Fruit fly (Drosophila melanogaster): ENCODE results near the gene CG5087.

CG5087 gene

DNA sequence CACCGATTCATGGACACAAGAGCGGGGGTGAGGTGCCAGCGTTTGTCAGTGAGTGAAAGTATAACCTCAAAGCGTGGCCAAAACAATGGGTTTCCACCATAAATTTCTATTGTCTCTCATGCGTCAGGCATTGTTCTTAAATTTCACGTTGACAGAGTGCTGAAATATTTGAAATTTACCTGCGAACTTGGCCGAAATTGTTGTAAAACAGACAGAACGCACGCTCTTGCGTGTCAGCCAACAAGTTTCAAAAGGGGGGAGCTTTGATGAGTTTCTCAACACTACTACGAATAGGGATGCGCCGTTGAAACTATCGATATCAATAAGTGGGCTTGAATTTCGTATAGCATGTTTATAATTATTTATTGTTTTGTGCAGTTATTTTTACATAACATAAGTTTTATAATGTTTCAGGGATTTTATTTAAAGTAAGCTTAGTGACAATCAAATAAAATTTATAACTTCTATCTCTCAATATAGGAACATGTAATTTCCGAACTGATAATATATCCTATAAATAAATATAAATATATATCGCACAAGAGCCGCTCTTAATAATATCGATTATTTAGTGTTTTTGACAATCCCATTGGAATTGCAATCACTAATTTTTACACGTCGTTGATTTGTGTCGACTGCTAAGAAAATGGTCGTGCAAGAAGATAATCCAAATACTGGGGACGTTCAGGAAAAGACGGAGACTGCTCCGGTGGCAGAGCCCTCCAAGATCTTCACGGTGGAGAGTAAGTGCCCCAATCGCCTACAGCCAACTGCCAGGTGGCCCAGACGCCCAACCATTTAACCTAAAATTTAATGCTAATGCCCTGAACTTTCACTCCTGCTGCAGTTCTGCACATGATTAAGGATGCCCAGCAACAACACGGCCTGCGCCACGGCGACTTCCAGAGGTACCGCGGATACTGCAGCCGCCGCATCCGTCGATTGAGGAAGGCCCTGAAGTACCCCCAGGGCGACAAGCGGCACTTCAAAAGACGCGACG lies 23.2 kb upstream of the CG5087 start, which contains the start of the genes pix and Srp68:
Gene pix (minus strand): TSS at position 288 of the 1,000 bp plus-strand sequence.
Gene Srp68 (plus strand): TSS at position 569 of the 1,000 bp plus-strand sequence.
- peak; percentile 51 for TF ChIP-seq CG17801 (GFP tag; optimal IDR thresholded peaks at IDR 0.05; ENCODE audit: partially characterized antibody)

DNA sequence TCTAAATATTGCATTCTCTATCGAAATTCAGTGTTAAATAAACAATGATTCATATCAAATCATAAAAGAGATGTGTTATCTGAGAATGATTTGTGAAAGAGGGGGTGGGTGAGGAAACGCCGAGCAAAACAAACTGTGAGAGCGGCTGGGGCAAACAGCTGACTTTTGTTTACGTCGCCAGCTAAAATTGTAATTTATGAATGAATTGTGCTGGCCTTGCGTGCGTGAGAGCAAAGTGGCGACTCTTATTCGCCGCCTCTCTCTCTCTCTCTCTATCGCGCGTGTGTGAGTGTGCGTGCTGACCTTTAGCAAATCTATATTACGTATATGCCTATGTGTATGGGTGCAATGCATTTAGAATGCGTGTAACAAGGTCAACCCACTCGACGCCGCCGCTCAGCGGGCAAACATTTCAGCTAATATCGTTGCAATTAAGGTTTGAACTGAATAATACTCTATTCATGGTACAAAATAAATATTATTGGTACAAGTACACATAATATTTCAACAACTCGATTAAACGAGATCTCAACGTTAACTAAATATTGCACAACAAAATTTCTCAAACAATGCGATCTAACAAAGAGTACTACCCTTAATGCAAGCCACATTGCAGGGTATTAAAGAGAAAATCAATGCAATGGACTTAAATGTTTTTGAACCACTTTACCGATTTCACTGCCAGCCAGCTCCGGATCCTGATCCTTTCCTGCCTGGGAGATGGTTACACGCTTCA lies 19.1 kb upstream of the CG5087 start:
- TF ChIP-seq CG17801 (GFP tag; optimal IDR thresholded peaks at IDR 0.05; ENCODE audit: partially characterized antibody) = no peak

DNA sequence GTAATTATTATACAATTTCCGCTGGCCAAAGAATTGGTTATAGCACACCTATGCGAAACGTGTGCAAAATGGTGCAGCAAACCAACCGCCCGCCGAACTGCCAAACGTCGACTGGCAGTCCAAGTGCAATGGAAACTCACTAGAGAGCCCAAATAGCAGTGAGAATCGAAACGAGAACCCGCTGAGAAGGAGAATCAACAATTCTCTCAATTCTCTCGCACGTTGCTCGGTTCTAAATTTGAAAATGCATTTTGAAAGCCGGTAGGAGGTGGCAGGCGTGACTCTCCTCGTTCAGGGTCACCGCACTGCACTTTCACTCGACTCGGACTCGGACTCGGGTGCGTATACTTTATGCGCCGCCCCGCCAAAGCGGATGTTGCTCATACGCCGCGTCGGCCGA lies 18.2 kb upstream of the CG5087 start, which contains the start of gene CG5644:
Gene CG5644 (minus strand): TSS at position 101 of the 400 bp plus-strand sequence.
- no peak for TF ChIP-seq CG17801 (GFP tag; optimal IDR thresholded peaks at IDR 0.05; ENCODE audit: partially characterized antibody)

- TF ChIP-seq CG17801 (GFP tag; optimal IDR thresholded peaks at IDR 0.05; ENCODE audit: partially characterized antibody) = no peak
Measured at dm6 chr3L:8981495-8981894, 16.5 kb upstream of the CG5087 start, which contains the start of gene CG13314. CG13314 (plus strand) TSS chr3L:8981795.

DNA sequence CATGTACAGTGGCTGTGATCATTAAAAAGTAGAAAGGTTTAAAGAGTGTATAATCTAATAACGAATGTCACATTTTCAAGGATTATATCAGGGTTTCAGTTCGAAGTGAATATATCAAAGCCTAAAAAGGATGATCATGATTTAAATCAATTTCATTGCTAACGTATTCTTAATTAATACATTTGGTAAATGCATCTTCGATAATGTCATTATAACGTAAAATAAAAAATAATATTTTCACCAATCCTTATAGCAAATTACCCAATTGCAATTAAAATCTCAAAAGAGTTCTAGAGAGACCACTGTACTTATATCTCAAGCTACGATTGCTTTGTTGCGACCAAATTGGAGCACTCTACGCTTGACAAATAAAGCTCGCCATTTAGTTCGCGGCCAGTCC lies 15.9 kb upstream of the CG5087 start:
- no peak for TF ChIP-seq CG17801 (GFP tag; optimal IDR thresholded peaks at IDR 0.05; ENCODE audit: partially characterized antibody)

DNA sequence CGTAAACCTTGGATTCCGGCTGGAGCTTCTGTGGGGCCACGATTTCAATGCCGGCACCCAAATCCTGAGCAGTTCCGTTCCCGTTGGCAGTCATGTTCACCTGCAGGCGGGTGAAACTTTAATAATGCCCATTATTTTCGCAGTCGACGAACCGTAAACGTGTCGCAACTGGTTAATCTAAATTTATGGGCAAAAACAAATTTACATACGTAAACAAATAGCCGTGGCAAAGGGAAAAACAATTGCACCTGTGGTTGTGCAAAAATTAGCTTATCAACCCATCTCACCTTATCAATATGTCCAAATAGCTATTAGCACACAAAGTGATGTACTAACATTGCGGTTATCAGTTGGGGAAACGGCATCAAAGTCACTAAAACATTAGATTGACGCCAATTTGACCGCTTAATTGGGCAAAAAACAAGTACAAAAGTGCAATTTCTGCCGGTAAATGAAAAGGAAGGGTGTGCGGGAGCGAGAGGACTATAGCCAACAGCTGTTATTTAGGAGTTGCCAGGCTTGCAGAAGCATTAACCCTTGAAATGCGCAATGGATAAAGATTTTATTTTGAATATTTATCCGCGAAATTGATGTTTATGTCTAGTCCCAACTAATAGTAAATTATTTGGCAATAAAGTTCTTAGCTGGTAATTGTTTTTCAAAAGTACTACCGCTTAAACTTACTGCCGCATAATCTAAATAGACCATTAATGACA lies 12.7 kb upstream of the CG5087 start:
- TF ChIP-seq CG17801 (GFP tag; optimal IDR thresholded peaks at IDR 0.05; ENCODE audit: partially characterized antibody) = no peak

DNA sequence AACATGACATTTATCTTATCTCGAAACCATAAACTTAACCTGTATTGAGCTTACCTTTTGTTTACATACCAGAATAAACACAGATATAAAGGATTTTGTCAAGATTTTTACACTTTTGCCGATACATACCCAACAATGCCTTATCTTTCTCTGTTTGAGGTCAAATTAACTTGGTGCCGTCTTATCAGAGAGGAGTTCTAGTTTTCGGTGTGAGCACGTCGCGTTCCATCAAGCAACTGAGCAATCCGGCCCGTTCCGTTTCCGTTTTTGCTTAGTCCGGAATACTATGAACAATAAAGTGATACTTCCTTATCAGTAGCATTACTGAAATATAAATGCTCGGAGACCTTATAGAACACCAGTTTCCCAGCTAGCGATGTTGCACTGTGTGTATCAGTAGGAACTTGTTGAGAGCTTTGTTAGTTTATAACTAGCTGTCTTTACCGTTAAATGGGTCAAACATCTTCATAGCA lies 12.1 kb upstream of the CG5087 start, which contains the start of gene Galk:
Gene Galk (minus strand): TSS at position 244 of the 473 bp plus-strand sequence.
- peak; percentile 38 for TF ChIP-seq CG17801 (GFP tag; optimal IDR thresholded peaks at IDR 0.05; ENCODE audit: partially characterized antibody)

dm6 chr3L:8986582-8986981 lies 11.4 kb upstream of the CG5087 start, which contains the start of gene CG5068:
CG5068 (plus strand) TSS chr3L:8986710.
- no peak for TF ChIP-seq CG17801 (GFP tag; optimal IDR thresholded peaks at IDR 0.05; ENCODE audit: partially characterized antibody)

DNA sequence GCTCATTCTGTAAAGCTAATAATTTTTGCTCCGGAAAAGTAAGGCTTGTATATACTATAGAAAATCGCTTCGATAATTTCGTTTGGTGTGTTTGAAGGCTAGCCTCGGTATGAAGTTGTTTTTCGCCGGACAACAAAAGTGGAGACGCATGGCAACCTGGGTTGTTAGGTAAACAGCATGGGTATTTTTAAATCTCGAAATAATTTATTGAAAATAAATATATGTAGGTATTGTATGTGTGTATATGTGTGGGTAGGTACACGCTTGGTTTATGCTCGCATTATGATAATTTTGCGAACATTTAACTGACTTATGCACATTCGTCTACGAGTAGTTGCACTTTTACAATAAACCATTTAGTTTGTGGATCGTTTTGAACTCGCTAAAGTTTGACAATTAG lies 7.9 kb upstream of the CG5087 start, which contains the start of gene CG5280:
Gene CG5280 (minus strand): TSS at position 101 of the 400 bp plus-strand sequence.
- no peak for TF ChIP-seq CG17801 (GFP tag; optimal IDR thresholded peaks at IDR 0.05; ENCODE audit: partially characterized antibody)

dm6 chr3L:8996173-8996767 lies 1.7 kb upstream of the CG5087 start:
- peak; percentile 97 for TF ChIP-seq CG17801 (GFP tag; optimal IDR thresholded peaks at IDR 0.05; ENCODE audit: partially characterized antibody)

DNA sequence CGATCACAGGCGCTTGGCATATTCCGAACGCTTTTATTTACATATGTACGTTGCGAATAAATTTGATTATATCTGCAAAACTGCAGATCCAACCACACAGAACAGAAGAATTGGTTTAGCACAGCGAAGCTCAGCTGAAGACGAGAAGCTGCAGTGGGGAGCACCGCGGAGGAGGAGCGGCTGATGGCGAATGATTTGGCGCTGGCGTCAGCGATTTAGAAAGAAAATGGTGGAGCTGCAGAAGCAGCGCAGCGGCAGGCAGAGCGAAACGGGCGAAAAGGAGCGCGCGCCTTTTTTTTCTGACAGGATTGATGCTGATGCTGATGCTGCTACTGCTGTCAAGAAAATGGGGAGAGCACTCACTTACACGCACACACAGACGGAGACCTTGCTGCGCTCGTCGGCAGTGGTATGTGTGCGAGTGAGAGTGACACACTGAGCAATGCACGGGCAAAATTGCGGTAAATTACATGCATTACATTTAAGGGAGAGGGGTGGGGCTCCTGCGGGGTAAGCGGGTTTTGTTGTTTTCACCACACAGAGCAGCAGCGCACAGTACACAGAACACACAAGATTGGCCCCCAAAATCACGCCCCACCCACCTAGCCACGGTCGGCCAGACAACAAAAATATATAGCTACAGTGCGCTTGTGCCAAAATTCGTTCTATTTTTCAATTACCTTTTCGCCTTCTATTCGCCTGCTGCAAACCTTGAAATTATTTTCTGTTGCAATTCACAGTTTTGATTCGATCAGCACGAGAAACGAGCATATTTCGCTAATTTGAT lies 892 bp upstream of the CG5087 start:
- TF ChIP-seq CG17801 (GFP tag; optimal IDR thresholded peaks at IDR 0.05; ENCODE audit: partially characterized antibody) = no peak

- TF ChIP-seq CG17801 (GFP tag; optimal IDR thresholded peaks at IDR 0.05; ENCODE audit: partially characterized antibody) = no peak
Measured at dm6 chr3L:9002527-9002926, 4.5 kb downstream of the CG5087 start.

DNA sequence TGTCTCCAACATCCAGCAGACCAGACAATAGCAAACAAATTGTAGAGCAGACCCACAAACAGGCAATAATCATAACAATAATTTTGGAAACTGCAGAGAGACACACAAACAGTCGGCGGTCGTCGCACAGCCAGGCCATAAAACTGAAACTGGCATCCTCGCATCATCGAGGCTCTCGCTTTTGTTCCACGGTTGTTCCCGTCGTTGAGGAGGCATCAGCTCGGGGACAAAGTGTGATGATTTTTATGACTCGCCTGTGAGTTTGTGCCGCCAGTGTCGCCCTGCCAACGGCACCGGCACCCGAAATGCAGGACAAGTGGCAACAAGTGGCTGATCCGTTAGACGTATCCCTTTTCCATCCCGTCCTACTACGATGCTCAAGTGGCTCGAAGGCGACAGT lies 5.4 kb downstream of the CG5087 start:
- no peak for TF ChIP-seq CG17801 (GFP tag; optimal IDR thresholded peaks at IDR 0.05; ENCODE audit: partially characterized antibody)

Data from ovary, adult (tissue).